Worm (Caenorhabditis elegans) whole organism, L2 larva: ENCODE data around the gene sru-30.

ENCODE experiments used
- C34F6.9 ChIP-seq: fragments of 150-350 bp; optimal IDR thresholded peaks from 2 replicates; lab custom pipeline; 2014; ENCODE audit warnings: missing biosample characterization, missing genetic modification characterization
- R02D3.7 ChIP-seq: fragments of 150-350 bp; optimal IDR thresholded peaks from 2 replicates; lab custom pipeline; 2014; ENCODE audit warnings: missing biosample characterization, missing genetic modification characterization
- Y55F3AM.14 ChIP-seq: fragments of 200-800 bp; sonication (Bioruptor generic); optimal IDR thresholded peaks from 2 replicates; lab custom pipeline; 2018; ENCODE audit warnings: mild to moderate bottlenecking, missing genetic modification characterization, missing compliant biosample characterization
- ZK546.5 ChIP-seq: sonication (generic microtip); optimal IDR thresholded peaks from 2 replicates; lab custom pipeline; 2017; ENCODE audit warnings: missing biosample characterization, missing genetic modification characterization
- aly-2 ChIP-seq: fragments of 150-350 bp; optimal IDR thresholded peaks from 2 replicates; lab custom pipeline; 2014; ENCODE audit warnings: missing biosample characterization, missing genetic modification characterization
- ama-1 ChIP-seq: fragments of 150-350 bp; optimal IDR thresholded peaks from 2 replicates; lab custom pipeline; 2018; ENCODE audit warnings: inconsistent platforms
- blmp-1 ChIP-seq: sonication (generic microtip); optimal IDR thresholded peaks from 2 replicates; lab custom pipeline; 2017; ENCODE audit warnings: missing genetic modification characterization, mild to moderate bottlenecking, missing compliant biosample characterization, antibody characterized with exemption, moderate library complexity; ENCODE audit not compliant: insufficient read depth
- crh-2 ChIP-seq: sonication (generic microtip); optimal IDR thresholded peaks from 2 replicates; lab custom pipeline; 2017; ENCODE audit warnings: missing biosample characterization, missing genetic modification characterization
- dmd-4 ChIP-seq: sonication (generic microtip); optimal IDR thresholded peaks from 2 replicates; lab custom pipeline; 2017; ENCODE audit warnings: missing biosample characterization, missing genetic modification characterization
- egl-27 ChIP-seq: sonication (generic microtip); optimal IDR thresholded peaks from 3 replicates; lab custom pipeline; 2017; ENCODE audit warnings: missing biosample characterization, missing genetic modification reagents, missing genetic modification characterization
- elt-1 ChIP-seq: fragments of 150-350 bp; optimal IDR thresholded peaks from 2 replicates; lab custom pipeline; 2014; ENCODE audit warnings: missing biosample characterization, missing genetic modification characterization
- elt-3 ChIP-seq: sonication (generic microtip); optimal IDR thresholded peaks from 2 replicates; lab custom pipeline; 2017; ENCODE audit warnings: missing biosample characterization, missing genetic modification characterization
- lin-11 ChIP-seq: fragments of 150-350 bp; sonication (generic microtip); optimal IDR thresholded peaks from 2 replicates; lab custom pipeline; 2014; ENCODE audit warnings: missing biosample characterization, missing genetic modification characterization, inconsistent platforms, mixed read lengths
- lin-13 ChIP-seq: fragments of 150-350 bp; optimal IDR thresholded peaks from 2 replicates; lab custom pipeline; 2014; ENCODE audit warnings: missing biosample characterization, missing genetic modification reagents, missing genetic modification characterization
- mab-5 ChIP-seq: fragments of 150-350 bp; optimal IDR thresholded peaks from 2 replicates; lab custom pipeline; 2014; ENCODE audit warnings: missing biosample characterization, missing genetic modification characterization
- mbf-1 ChIP-seq: sonication (generic microtip); optimal IDR thresholded peaks from 2 replicates; lab custom pipeline; 2017; ENCODE audit warnings: missing biosample characterization, missing genetic modification characterization
- mdl-1 ChIP-seq, 2 experiments: fragments of 150-350 bp in 1 of 2; sonication (generic microtip) in 1 of 2; optimal IDR thresholded peaks; 2 replicates each; lab custom pipeline; 2017; ENCODE audit warnings: missing biosample characterization in 2 of 2, missing genetic modification characterization in 2 of 2
- nhr-11 ChIP-seq: fragments of 150-350 bp; optimal IDR thresholded peaks from 2 replicates; lab custom pipeline; 2014; ENCODE audit warnings: missing biosample characterization, missing genetic modification characterization
- nhr-12 ChIP-seq: fragments of 150-350 bp; optimal IDR thresholded peaks from 2 replicates; lab custom pipeline; 2014; ENCODE audit warnings: missing biosample characterization, missing genetic modification characterization
- nhr-129 ChIP-seq: fragments of 150-350 bp; optimal IDR thresholded peaks from 2 replicates; lab custom pipeline; 2014; ENCODE audit warnings: missing biosample characterization, missing genetic modification characterization
- nhr-21 ChIP-seq: fragments of 150-350 bp; optimal IDR thresholded peaks from 2 replicates; lab custom pipeline; 2014; ENCODE audit warnings: missing biosample characterization, missing genetic modification characterization
- nhr-23 ChIP-seq: fragments of 150-350 bp; optimal IDR thresholded peaks from 2 replicates; lab custom pipeline; 2014; ENCODE audit warnings: missing biosample characterization, missing genetic modification reagents, missing genetic modification characterization
- nhr-237 ChIP-seq: fragments of 150-350 bp; optimal IDR thresholded peaks from 2 replicates; lab custom pipeline; 2014; ENCODE audit warnings: missing biosample characterization, missing genetic modification characterization
- nhr-25 ChIP-seq: fragments of 150-350 bp; sonication (generic microtip); optimal IDR thresholded peaks from 3 replicates; lab custom pipeline; 2014; ENCODE audit warnings: missing biosample characterization, missing genetic modification characterization
- peb-1 ChIP-seq: fragments of 150-350 bp; optimal IDR thresholded peaks from 2 replicates; lab custom pipeline; 2014; ENCODE audit warnings: missing biosample characterization, missing genetic modification characterization
- sem-4 ChIP-seq: fragments of 150-350 bp; optimal IDR thresholded peaks from 2 replicates; lab custom pipeline; 2014; ENCODE audit warnings: missing biosample characterization, missing genetic modification reagents, missing genetic modification characterization
- skn-1 ChIP-seq: sonication (generic microtip); optimal IDR thresholded peaks from 2 replicates; lab custom pipeline; 2017; ENCODE audit warnings: missing biosample characterization, missing genetic modification characterization
- sma-3 ChIP-seq: sonication (generic microtip); optimal IDR thresholded peaks from 2 replicates; lab custom pipeline; 2016; ENCODE audit warnings: missing genetic modification reagents, missing genetic modification characterization, missing compliant biosample characterization
- snpc-4 ChIP-seq: fragments of 150-350 bp; optimal IDR thresholded peaks from 2 replicates; lab custom pipeline; 2014; ENCODE audit warnings: missing biosample characterization, missing genetic modification characterization
- unc-39 ChIP-seq: fragments of 150-350 bp; optimal IDR thresholded peaks from 2 replicates; lab custom pipeline; 2014; ENCODE audit warnings: missing biosample characterization, missing genetic modification characterization
- unc-55 ChIP-seq: fragments of 150-350 bp; sonication (generic microtip); optimal IDR thresholded peaks from 3 replicates; lab custom pipeline; 2014; ENCODE audit warnings: missing biosample characterization, missing genetic modification reagents, missing genetic modification characterization
- zag-1 ChIP-seq: fragments of 150-350 bp; optimal IDR thresholded peaks from 2 replicates; lab custom pipeline; 2014; ENCODE audit warnings: missing biosample characterization, missing genetic modification characterization
- ztf-1 ChIP-seq: fragments of 200-800 bp; sonication (Bioruptor generic); conservative IDR thresholded peaks from 2 replicates; pipeline ENCODE4 v1.3.6; 2022; ENCODE audit warnings: missing genetic modification characterization, missing compliant biosample characterization
- ztf-11 ChIP-seq: sonication (generic microtip); optimal IDR thresholded peaks from 2 replicates; lab custom pipeline; 2017; ENCODE audit warnings: missing biosample characterization, missing genetic modification characterization
- ztf-4 ChIP-seq: fragments of 150-350 bp; optimal IDR thresholded peaks from 2 replicates; lab custom pipeline; 2014; ENCODE audit warnings: missing biosample characterization, missing genetic modification characterization

sru-30 gene

DNA sequence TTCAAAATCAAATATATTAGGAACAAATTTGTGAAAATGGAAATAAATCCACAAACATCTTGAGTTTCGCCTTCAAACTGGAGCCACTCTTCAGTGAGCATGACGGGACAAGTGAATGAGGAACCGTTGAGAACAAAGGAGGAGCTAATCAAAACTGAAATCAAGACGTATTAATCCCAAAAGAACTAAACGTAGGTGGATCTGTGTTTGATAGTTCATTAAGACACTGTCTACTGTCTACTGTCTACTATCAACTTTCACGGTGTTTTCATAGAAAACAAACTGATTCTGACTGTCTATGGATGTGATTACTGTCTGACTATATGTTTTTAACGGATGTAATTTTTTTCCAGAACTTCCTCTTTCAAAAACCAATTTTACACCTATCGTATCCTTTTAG, 8.1 kb downstream of the sru-30 start, which contains the start of gene str-193:
Gene str-193, minus strand, starts transcription at position 101 of the 400 bp plus-strand sequence.
- no peak for TF ChIP-seq skn-1 (tag; lab: Kevin White, UChicago)
- no peak for TF ChIP-seq unc-39
- TF ChIP-seq dmd-4, result no peak

DNA sequence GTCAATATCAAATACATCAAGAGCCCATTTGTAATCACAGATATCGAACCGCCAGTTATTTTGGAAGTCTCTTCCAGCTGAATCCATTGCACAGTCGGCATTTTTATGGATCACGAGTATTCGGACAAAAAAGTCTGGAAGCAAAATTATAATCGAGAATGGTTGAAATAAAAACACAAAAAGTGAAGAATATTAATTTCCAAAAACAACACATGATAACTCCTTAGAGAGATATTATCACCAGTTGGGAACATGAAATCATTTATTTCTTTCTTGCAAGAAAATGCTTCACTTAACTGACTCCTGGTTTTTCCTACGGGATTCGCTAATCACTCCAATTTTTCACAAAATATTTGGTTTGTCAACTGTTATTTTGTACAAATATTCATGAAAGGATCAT, 10.5 kb downstream of the sru-30 start, which contains the start of gene str-2:
Gene str-2, minus strand, starts transcription at position 101 of the 400 bp plus-strand sequence.
- TF ChIP-seq sem-4 (tag; lab: Kevin White, UChicago) (no peak), zag-1 (tag; lab: Kevin White, UChicago) (no peak), lin-11 (tag; lab: Kevin White, UChicago) (no peak)

DNA sequence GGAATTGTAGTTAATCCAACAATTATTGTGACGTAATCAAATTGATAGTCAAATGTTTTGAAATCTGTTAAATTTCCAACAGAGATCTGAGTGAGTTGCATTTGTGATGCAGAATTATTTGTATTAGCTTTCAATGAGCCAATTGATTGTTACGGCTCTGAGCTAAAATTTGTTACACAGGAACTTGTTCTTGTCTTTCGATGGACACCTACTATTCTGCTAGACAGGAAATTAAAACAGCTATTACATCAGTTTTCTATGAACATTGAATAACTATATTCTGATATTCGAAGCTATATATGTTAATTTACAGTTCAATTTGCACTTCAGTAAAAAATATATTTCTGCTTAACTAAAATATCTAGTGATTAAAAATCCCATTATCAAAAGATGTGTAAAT, 20.3 kb downstream of the sru-30 start, which contains the start of gene sru-40:
Gene sru-40, minus strand, starts transcription at position 101 of the 400 bp plus-strand sequence.
- TF ChIP-seq aly-2 (no peak), unc-55 (GFP tag; lab: Kevin White, UChicago) (no peak), peb-1 (no peak), zag-1 (tag; lab: Kevin White, UChicago) (no peak), elt-1 (no peak), lin-13 (GFP tag; lab: Kevin White, UChicago) (no peak), sma-3 (GFP tag; lab: Kevin White, UChicago) (no peak), nhr-129 (tag; lab: Kevin White, UChicago) (no peak), elt-3 (tag; lab: Kevin White, UChicago) (no peak), dmd-4 (no peak), nhr-23 (no peak), mdl-1 (tag; optimal IDR thresholded peaks at IDR 0.05; lab: Kevin White, UChicago) (no peak), blmp-1 (tag; lab: Kevin White, UChicago) (no peak), R02D3.7 (no peak), nhr-11 (no peak), nhr-12 (tag; lab: Kevin White, UChicago) (no peak), nhr-237 (tag; lab: Kevin White, UChicago) (no peak), ZK546.5 (no peak)
- TF ChIP-seq, all 48 proteins: peak for 0

DNA sequence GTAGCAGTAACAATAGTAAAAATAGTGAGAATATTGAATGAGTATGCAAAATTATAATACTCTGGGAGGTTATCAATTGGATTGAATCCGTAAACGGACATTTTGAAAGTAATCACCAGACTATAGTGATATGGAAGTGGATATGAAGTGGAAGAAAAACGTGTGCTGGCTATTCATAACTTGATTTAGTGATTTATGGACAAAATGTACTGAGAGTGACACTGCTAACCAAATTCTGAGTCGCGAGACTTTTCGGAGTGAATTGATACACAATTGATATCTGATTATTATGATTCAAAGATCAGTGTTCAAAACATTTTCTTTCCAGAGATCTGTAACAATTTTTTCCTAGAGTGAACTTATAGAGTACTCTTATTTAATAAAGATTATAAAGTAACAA, 22.3 kb downstream of the sru-30 start, which contains the start of gene sru-38:
Gene sru-38, minus strand, starts transcription at position 101 of the 400 bp plus-strand sequence.
- TF ChIP-seq mbf-1 (no peak), nhr-21 (tag; lab: Kevin White, UChicago) (no peak), C34F6.9 (tag; lab: Kevin White, UChicago) (no peak), lin-13 (GFP tag; lab: Kevin White, UChicago) (no peak), egl-27 (tag; lab: Kevin White, UChicago) (no peak), crh-2 (no peak), snpc-4 (tag; lab: Kevin White, UChicago) (no peak), sma-3 (GFP tag; lab: Kevin White, UChicago) (no peak)

DNA sequence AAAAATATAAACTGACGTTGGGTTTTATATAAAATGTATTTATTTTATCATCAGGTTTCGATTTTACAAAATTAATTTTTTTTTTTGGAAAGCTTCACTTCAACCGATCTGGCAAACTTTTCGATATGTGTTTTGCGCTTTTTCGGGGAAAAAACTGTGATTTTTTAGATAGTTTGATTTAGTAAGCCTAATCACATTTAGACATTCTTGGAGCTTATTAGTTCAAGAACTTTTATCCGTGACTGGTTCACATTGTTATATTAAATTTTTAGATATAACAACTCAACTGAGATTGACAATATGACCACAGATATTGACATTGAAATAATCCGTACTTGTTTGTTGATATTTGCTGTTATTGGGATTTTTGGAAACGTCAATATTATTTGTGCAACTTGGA, 24.1 kb downstream of the sru-30 start, which contains the start of gene srsx-21:
Gene srsx-21, plus strand, starts transcription at position 301 of the 400 bp plus-strand sequence.
- no peak for TF ChIP-seq ztf-1 (GFP tag; lab: Robert Waterston, UW)
- TF ChIP-seq zag-1 (tag; lab: Kevin White, UChicago), result no peak
- no peak for TF ChIP-seq nhr-21 (tag; lab: Kevin White, UChicago)
- TF ChIP-seq C34F6.9 (tag; lab: Kevin White, UChicago), result no peak
- TF ChIP-seq mab-5 (tag; lab: Kevin White, UChicago), result no peak
- no peak for TF ChIP-seq egl-27 (tag; lab: Kevin White, UChicago)
- TF ChIP-seq crh-2, result no peak
- no peak for TF ChIP-seq unc-39
- TF ChIP-seq ama-1 (lab: Kevin White, UChicago), result no peak
- no peak for TF ChIP-seq nhr-25 (tag; lab: Kevin White, UChicago)
- no peak for TF ChIP-seq blmp-1 (tag; lab: Kevin White, UChicago)
- no peak for TF ChIP-seq ztf-4 (tag; lab: Kevin White, UChicago)
- TF ChIP-seq elt-3 (tag; lab: Kevin White, UChicago), result no peak
- no peak for TF ChIP-seq nhr-23
- TF ChIP-seq ztf-11 (tag; lab: Kevin White, UChicago), result no peak
- no peak for TF ChIP-seq Y55F3AM.14
